Worm (Caenorhabditis elegans) whole organism, L4 larva: ENCODE data around the gene lgc-28.

Source experiments
- Y105C5A.15 ChIP-seq: fragments of 200-800 bp; sonication (Bioruptor generic); IDR thresholded peaks from 2 replicates; pipeline ENCODE4 v1.3.6; 2022; ENCODE audit warnings: missing genetic modification characterization, missing compliant biosample characterization
- ZK546.5 ChIP-seq, 2 experiments: sonication (generic microtip); optimal IDR thresholded peaks; 2 replicates each; lab custom pipeline; 2017; ENCODE audit warnings: missing biosample characterization in 2 of 2, missing genetic modification characterization in 2 of 2
- ceh-44 ChIP-seq: fragments of 200-800 bp; sonication (Bioruptor generic); IDR thresholded peaks from 2 replicates; pipeline ENCODE4 v1.3.6; 2022; ENCODE audit warnings: missing genetic modification reagents, missing genetic modification characterization, missing compliant biosample characterization
- dmd-6 ChIP-seq: fragments of 200-800 bp; sonication (Bioruptor generic); IDR thresholded peaks from 2 replicates; pipeline ENCODE4 v1.3.6; 2022; ENCODE audit warnings: missing genetic modification reagents, missing genetic modification characterization, missing compliant biosample characterization
- lin-15B ChIP-seq: fragments of 150-350 bp; sonication (generic microtip); optimal IDR thresholded peaks from 3 replicates; lab custom pipeline; 2014; ENCODE audit warnings: missing biosample characterization, missing genetic modification characterization
- lin-39 ChIP-seq: fragments of 150-350 bp; optimal IDR thresholded peaks from 2 replicates; lab custom pipeline; 2014; ENCODE audit warnings: missing biosample characterization, missing genetic modification reagents, missing genetic modification characterization
- mxl-3 ChIP-seq: fragments of 200-800 bp; sonication (Bioruptor generic); optimal IDR thresholded peaks from 2 replicates; lab custom pipeline; 2018; ENCODE audit warnings: mild to moderate bottlenecking, missing genetic modification characterization, missing compliant biosample characterization
- sdz-12 ChIP-seq: fragments of 200-800 bp; sonication (Bioruptor generic); optimal IDR thresholded peaks from 2 replicates; lab custom pipeline; 2018; ENCODE audit warnings: mild to moderate bottlenecking, missing genetic modification characterization, missing compliant biosample characterization
- snpc-4 ChIP-seq: fragments of 150-350 bp; optimal IDR thresholded peaks from 2 replicates; lab custom pipeline; 2014; ENCODE audit warnings: missing biosample characterization, missing genetic modification characterization
- spr-3 ChIP-seq: fragments of 200-800 bp; sonication (Bioruptor generic); optimal IDR thresholded peaks from 2 replicates; lab custom pipeline; 2018; ENCODE audit warnings: mild to moderate bottlenecking, missing genetic modification characterization, missing compliant biosample characterization
- ztf-11 ChIP-seq: fragments of 150-350 bp; optimal IDR thresholded peaks from 2 replicates; lab custom pipeline; 2014; ENCODE audit warnings: missing biosample characterization, missing genetic modification characterization

DNA sequence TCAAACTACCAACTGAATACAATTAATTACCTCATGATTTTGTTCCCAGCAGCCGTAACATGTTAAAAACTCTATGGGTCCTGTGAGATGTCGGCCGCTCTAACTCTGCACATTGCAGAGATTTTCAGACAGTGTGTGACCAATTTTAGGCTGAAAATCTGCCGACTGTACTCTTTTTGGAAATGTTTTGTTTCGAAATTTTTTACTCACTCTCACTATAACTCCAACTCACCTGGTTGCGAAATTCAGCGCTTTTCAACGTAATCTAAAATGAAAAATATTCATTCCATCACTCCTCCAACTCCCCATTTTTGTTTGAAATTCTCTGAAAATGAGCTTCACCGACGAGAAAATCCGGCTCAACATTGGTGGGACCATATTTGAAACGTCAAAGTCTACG lies 24.6 kb downstream of the lgc-28 start, which contains the start of the genes F22E5.13 and F22E5.6:
- TF ChIP-seq ztf-11 (tag; lab: Kevin White, UChicago) (no peak), mxl-3 (GFP tag; lab: Kevin White, UChicago) (no peak), lin-15B (tag; lab: Kevin White, UChicago) (no peak), spr-3 (GFP tag; lab: Kevin White, UChicago) (no peak), Y105C5A.15 (GFP tag; lab: Robert Waterston, UW) (no peak), lin-39 (tag; lab: Kevin White, UChicago) (no peak), ceh-44 (GFP tag; lab: Robert Waterston, UW) (no peak), ZK546.5 (tag; optimal IDR thresholded peaks at IDR 0.05; lab: Kevin White, UChicago) (no peak), sdz-12 (GFP tag; lab: Kevin White, UChicago) (no peak), snpc-4 (no peak), dmd-6 (GFP tag; lab: Robert Waterston, UW) (no peak)
